Fruit fly (Drosophila melanogaster): ENCODE data around the gene Cog4.

The Cog4 gene

dm6 chr2L:10474268-10474678, 14.1 kb downstream of the Cog4 start, which contains the start of gene RluA-1 (continued):
- no peak for TF ChIP-seq jim (GFP tag; optimal IDR thresholded peaks at IDR 0.05)
- peak; percentile 86 for TF ChIP-seq br (GFP tag; optimal IDR thresholded peaks at IDR 0.05)
- TF ChIP-seq sage (GFP tag; optimal IDR thresholded peaks at IDR 0.05) = peak; percentile 69
- no peak for TF ChIP-seq CrebA (GFP tag; optimal IDR thresholded peaks at IDR 0.05; ENCODE audit: borderline replicate concordance)
- TF ChIP-seq pan (optimal IDR thresholded peaks at IDR 0.05) = no peak
- peak; percentile 74 for TF ChIP-seq Hnf4 (GFP tag; optimal IDR thresholded peaks at IDR 0.05)
- TF ChIP-seq lola (GFP tag; optimal IDR thresholded peaks at IDR 0.05) = no peak
- TF ChIP-seq psq (GFP tag; optimal IDR thresholded peaks at IDR 0.05) = peak; percentile 86
- TF ChIP-seq Mio (GFP tag; optimal IDR thresholded peaks at IDR 0.05) = peak; percentile 26
- peak; percentile 84 for TF ChIP-seq brk (GFP tag; optimal IDR thresholded peaks at IDR 0.05)
- TF ChIP-seq tai (GFP tag; optimal IDR thresholded peaks at IDR 0.05) = peak; percentile 32
- peak; percentile 94 for TF ChIP-seq rgr (GFP tag; optimal IDR thresholded peaks at IDR 0.05)
- TF ChIP-seq Rel (GFP tag; optimal IDR thresholded peaks at IDR 0.05) = peak; percentile 49
- peak; percentile 86 for TF ChIP-seq Rel (tag; optimal IDR thresholded peaks at IDR 0.05)
- peak; percentile 83 for TF ChIP-seq dmrt93B (GFP tag; optimal IDR thresholded peaks at IDR 0.05)

DNA sequence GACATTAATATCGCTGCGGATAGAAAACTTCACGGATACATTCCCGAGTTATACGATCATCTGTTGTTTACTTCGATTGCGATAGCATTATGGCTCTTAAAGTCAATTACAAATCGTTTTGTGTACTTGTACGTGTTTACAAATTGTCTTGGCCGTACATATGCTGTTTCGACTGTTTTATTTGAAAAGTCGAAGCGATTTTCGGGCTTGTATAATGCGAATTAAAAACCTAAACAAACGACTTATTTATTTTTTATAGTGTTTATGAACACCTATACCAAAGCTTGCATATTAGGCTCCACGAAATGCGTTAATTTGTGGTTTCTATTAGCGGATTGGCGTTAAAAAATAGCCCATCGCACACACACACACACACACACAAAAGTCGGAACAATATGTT, 16.2 kb downstream of the Cog4 start:
- no peak for TF ChIP-seq Myc (optimal IDR thresholded peaks at IDR 0.05)
- no peak for TF ChIP-seq fru (GFP tag; optimal IDR thresholded peaks at IDR 0.05)
- TF ChIP-seq usp (GFP tag; optimal IDR thresholded peaks at IDR 0.05) = no peak
- no peak for TF ChIP-seq woc (GFP tag; optimal IDR thresholded peaks at IDR 0.05)
- TF ChIP-seq foxo (GFP tag; optimal IDR thresholded peaks at IDR 0.05) = no peak
- no peak for TF ChIP-seq GATAd (GFP tag; optimal IDR thresholded peaks at IDR 0.05)
- no peak for TF ChIP-seq ey (GFP tag; optimal IDR thresholded peaks at IDR 0.05)
- TF ChIP-seq Vsx2 (GFP tag; optimal IDR thresholded peaks at IDR 0.05; ENCODE audit: partially characterized antibody) = no peak
- TF ChIP-seq Sp1 (GFP tag; optimal IDR thresholded peaks at IDR 0.05) = no peak
- TF ChIP-seq psq (GFP tag; optimal IDR thresholded peaks at IDR 0.05) = no peak
- TF ChIP-seq sage (GFP tag; optimal IDR thresholded peaks at IDR 0.05) = no peak
- no peak for TF ChIP-seq Dfd (GFP tag; optimal IDR thresholded peaks at IDR 0.05)
- TF ChIP-seq pan (optimal IDR thresholded peaks at IDR 0.05) = no peak
- no peak for TF ChIP-seq brk (GFP tag; optimal IDR thresholded peaks at IDR 0.05)
- no peak for TF ChIP-seq N (GFP tag; optimal IDR thresholded peaks at IDR 0.05)
- TF ChIP-seq Dif (GFP tag; optimal IDR thresholded peaks at IDR 0.05; ENCODE audit: partially characterized antibody) = no peak

- TF ChIP-seq Hr83 (GFP tag; optimal IDR thresholded peaks at IDR 0.05; ENCODE audit: poor library complexity, severe bottlenecking) (no peak), OdsH (GFP tag; optimal IDR thresholded peaks at IDR 0.05) (no peak), Hr78 (GFP tag; optimal IDR thresholded peaks at IDR 0.05) (no peak), Dif (GFP tag; optimal IDR thresholded peaks at IDR 0.05; ENCODE audit: partially characterized antibody) (no peak), Dfd (GFP tag; optimal IDR thresholded peaks at IDR 0.05) (no peak), GATAd (GFP tag; optimal IDR thresholded peaks at IDR 0.05) (no peak), sv (GFP tag; optimal IDR thresholded peaks at IDR 0.05) (no peak), usp (GFP tag; optimal IDR thresholded peaks at IDR 0.05) (no peak)
Observed at dm6 chr2L:10470211-10470610, 18.2 kb downstream of the Cog4 start.

- no peak for TF ChIP-seq Rel (GFP tag; optimal IDR thresholded peaks at IDR 0.05)
- no peak for TF ChIP-seq Rel (tag; optimal IDR thresholded peaks at IDR 0.05)
- TF ChIP-seq Vsx2 (GFP tag; optimal IDR thresholded peaks at IDR 0.05; ENCODE audit: partially characterized antibody) = no peak
- TF ChIP-seq tai (GFP tag; optimal IDR thresholded peaks at IDR 0.05) = no peak
- TF ChIP-seq woc (GFP tag; optimal IDR thresholded peaks at IDR 0.05) = no peak
- no peak for TF ChIP-seq dsf (GFP tag; optimal IDR thresholded peaks at IDR 0.05; ENCODE audit: borderline replicate concordance)
- TF ChIP-seq Hr78 (GFP tag; optimal IDR thresholded peaks at IDR 0.05) = no peak
- no peak for TF ChIP-seq h (GFP tag; optimal IDR thresholded peaks at IDR 0.05)
- no peak for TF ChIP-seq sage (GFP tag; optimal IDR thresholded peaks at IDR 0.05)
- TF ChIP-seq HLH106 (tag; optimal IDR thresholded peaks at IDR 0.05) = no peak
- TF ChIP-seq dl (GFP tag; optimal IDR thresholded peaks at IDR 0.05; ENCODE audit: insufficient read depth in 1 of 2, partially characterized antibody in 2 of 2) = no peak
- no peak for TF ChIP-seq brk (GFP tag; optimal IDR thresholded peaks at IDR 0.05)
- no peak for TF ChIP-seq Dif (GFP tag; optimal IDR thresholded peaks at IDR 0.05; ENCODE audit: partially characterized antibody)
- no peak for TF ChIP-seq Hr83 (GFP tag; optimal IDR thresholded peaks at IDR 0.05; ENCODE audit: poor library complexity, severe bottlenecking)
- no peak for TF ChIP-seq lola (GFP tag; optimal IDR thresholded peaks at IDR 0.05)
Observed at dm6 chr2L:10468978-10469377, 19.4 kb downstream of the Cog4 start.
